Worm (Caenorhabditis elegans): ENCODE results near the gene cpsf-3.

ce11 chrIV:13289321-13289720 lies 6.6 kb upstream of the cpsf-3 start, which contains the start of gene Y67H2A.10:
- TF ChIP-seq scrt-1 (GFP tag; IDR thresholded peaks at IDR 0.05), result no peak
- TF ChIP-seq aly-1 (tag; optimal IDR thresholded peaks at IDR 0.05), result no peak
- no peak for TF ChIP-seq ama-1 (optimal IDR thresholded peaks at IDR 0.05)
- peak; percentile 42 for TF ChIP-seq F13C5.2 (tag; optimal IDR thresholded peaks at IDR 0.05)
- TF ChIP-seq pes-1 (GFP tag; IDR thresholded peaks at IDR 0.05), result 0 out of 2 replicates have a peak, but pooled peaks have one; percentile 9
- no peak for TF ChIP-seq ets-7 (tag; optimal IDR thresholded peaks at IDR 0.05)
- TF ChIP-seq hnd-1 (tag; optimal IDR thresholded peaks at IDR 0.05), result no peak
- no peak for TF ChIP-seq ceh-36 (tag; optimal IDR thresholded peaks at IDR 0.05)
